Worm (Caenorhabditis elegans) whole organism, young adult: ENCODE measurements around the gene col-17.
"Not testable (repeated sequence)": the region's sequence is repeated elsewhere in the genome, so short reads cannot be mapped to it uniquely, and the experiment has no call there.

Experiments
- B0261.1 ChIP-seq: sonication (generic microtip); optimal IDR thresholded peaks from 2 replicates; lab custom pipeline; 2016; ENCODE audit warnings: mild to moderate bottlenecking, missing genetic modification characterization, moderate library complexity, missing compliant biosample characterization
- B0336.3 ChIP-seq: fragments of 200-800 bp; sonication (Bioruptor generic); IDR thresholded peaks from 2 replicates; pipeline ENCODE4 v1.3.6; 2022; ENCODE audit warnings: missing genetic modification characterization, missing compliant biosample characterization
- F23B12.7 ChIP-seq: sonication (generic microtip); optimal IDR thresholded peaks from 2 replicates; lab custom pipeline; 2017; ENCODE audit warnings: missing genetic modification characterization, mild to moderate bottlenecking, missing compliant biosample characterization, antibody characterized with exemption, moderate library complexity; ENCODE audit not compliant: insufficient read depth
- F52B5.7 ChIP-seq: sonication (generic microtip); optimal IDR thresholded peaks from 2 replicates; lab custom pipeline; 2016; ENCODE audit warnings: mild to moderate bottlenecking, missing genetic modification characterization, missing compliant biosample characterization
- F57A8.1 ChIP-seq: fragments of 200-800 bp; sonication (Bioruptor generic); optimal IDR thresholded peaks from 2 replicates; lab custom pipeline; 2018; ENCODE audit warnings: mild to moderate bottlenecking, missing genetic modification characterization, moderate library complexity, missing compliant biosample characterization
- Y67H2A.10 ChIP-seq: fragments of 200-800 bp; sonication (Bioruptor generic); conservative IDR thresholded peaks from 2 replicates; pipeline ENCODE4 v1.3.6; 2022; ENCODE audit warnings: missing genetic modification reagents, missing genetic modification characterization, missing compliant biosample characterization
- ZK185.1 ChIP-seq: sonication (generic microtip); optimal IDR thresholded peaks from 2 replicates; lab custom pipeline; 2016; ENCODE audit warnings: mild to moderate bottlenecking, missing genetic modification characterization, missing compliant biosample characterization; ENCODE audit not compliant: poor library complexity, severe bottlenecking
- akir-1 ChIP-seq: fragments of 200-800 bp; sonication (Bioruptor generic); optimal IDR thresholded peaks from 2 replicates; lab custom pipeline; 2018; ENCODE audit warnings: mild to moderate bottlenecking, missing genetic modification characterization, moderate library complexity, missing compliant biosample characterization
- ama-1 ChIP-seq, 3 experiments: fragments of 150-350 bp in 1 of 3; sonication (generic microtip) in 2 of 3; optimal IDR thresholded peaks; 2 replicates each; lab custom pipeline; 2014 to 2018; ENCODE audit warnings: missing biosample characterization in 2 of 3, missing genetic modification characterization in 2 of 3, missing genetic modification reagents in 2 of 3
- aptf-3 ChIP-seq: fragments of 200-800 bp; sonication (Bioruptor generic); IDR thresholded peaks from 2 replicates; pipeline ENCODE4 v1.3.6; 2022; ENCODE audit warnings: missing genetic modification characterization, missing compliant biosample characterization
- atf-7 ChIP-seq: sonication (generic microtip); optimal IDR thresholded peaks from 2 replicates; lab custom pipeline; 2017; ENCODE audit warnings: mild to moderate bottlenecking, missing genetic modification characterization, missing compliant biosample characterization
- athp-1 ChIP-seq: sonication (generic microtip); optimal IDR thresholded peaks from 2 replicates; lab custom pipeline; 2017; ENCODE audit warnings: mild to moderate bottlenecking, missing genetic modification characterization, missing compliant biosample characterization
- attf-5 ChIP-seq: fragments of 200-800 bp; sonication (Bioruptor generic); optimal IDR thresholded peaks from 2 replicates; lab custom pipeline; 2018; ENCODE audit warnings: mild to moderate bottlenecking, missing genetic modification characterization, missing compliant biosample characterization
- cebp-1 ChIP-seq, 2 experiments: fragments of 200-800 bp in 1 of 2; sonication (Bioruptor generic) in 1 of 2; sonication (generic microtip) in 1 of 2; IDR thresholded peaks in 1 of 2; optimal IDR thresholded peaks in 1 of 2; 2 replicates each; pipeline versions ENCODE4 v1.3.6 to Lab custom; 2017 to 2022; ENCODE audit warnings: missing compliant biosample characterization in 2 of 2, missing genetic modification characterization in 2 of 2, mild to moderate bottlenecking in 1 of 2, missing genetic modification reagents in 1 of 2, moderate library complexity in 1 of 2
- ceh-100 ChIP-seq: fragments of 200-800 bp; sonication (Bioruptor generic); IDR thresholded peaks from 2 replicates; pipeline ENCODE4 v1.3.6; 2022; ENCODE audit warnings: missing genetic modification reagents, missing genetic modification characterization, missing compliant biosample characterization
- ceh-40 ChIP-seq: fragments of 200-800 bp; sonication (Bioruptor generic); IDR thresholded peaks from 2 replicates; pipeline ENCODE4 v1.3.6; 2022; ENCODE audit warnings: missing genetic modification characterization, missing compliant biosample characterization
- die-1 ChIP-seq: sonication (generic microtip); optimal IDR thresholded peaks from 2 replicates; lab custom pipeline; 2016; ENCODE audit warnings: missing genotype, mild to moderate bottlenecking, missing genetic modification characterization, missing compliant biosample characterization
- dox-1 ChIP-seq: fragments of 200-800 bp; sonication (Bioruptor generic); IDR thresholded peaks from 2 replicates; pipeline ENCODE4 v1.3.6; 2022; ENCODE audit warnings: missing genetic modification reagents, missing genetic modification characterization, missing compliant biosample characterization
- dpl-1 ChIP-seq: fragments of 150-350 bp; optimal IDR thresholded peaks from 2 replicates; lab custom pipeline; 2014; ENCODE audit warnings: missing biosample characterization, missing genetic modification reagents, missing genetic modification characterization
- efl-1 ChIP-seq: fragments of 150-350 bp; optimal IDR thresholded peaks from 2 replicates; lab custom pipeline; 2014; ENCODE audit warnings: missing biosample characterization, missing genetic modification reagents, missing genetic modification characterization
- egl-18 ChIP-seq: fragments of 200-800 bp; sonication (Bioruptor generic); IDR thresholded peaks from 2 replicates; pipeline ENCODE4 v1.3.6; 2022; ENCODE audit warnings: missing genetic modification reagents, missing genetic modification characterization, missing compliant biosample characterization
- ekl-4 ChIP-seq: fragments of 200-800 bp; sonication (Bioruptor generic); IDR thresholded peaks from 2 replicates; pipeline ENCODE4 v1.3.6; 2022; ENCODE audit warnings: missing genetic modification reagents, missing genetic modification characterization, missing compliant biosample characterization
- hlh-12 ChIP-seq: sonication (generic microtip); optimal IDR thresholded peaks from 2 replicates; lab custom pipeline; 2016; ENCODE audit warnings: missing genetic modification characterization, missing compliant biosample characterization
- hmg-20 ChIP-seq: fragments of 200-800 bp; sonication (Bioruptor generic); IDR thresholded peaks from 2 replicates; pipeline ENCODE4 v1.3.6; 2022; ENCODE audit warnings: missing genetic modification reagents, missing genetic modification characterization, missing compliant biosample characterization
- hsf-1 ChIP-seq: fragments of 200-800 bp; sonication (Bioruptor generic); IDR thresholded peaks from 2 replicates; pipeline ENCODE4 v1.3.6; 2022; ENCODE audit warnings: missing genetic modification reagents, missing genetic modification characterization, missing compliant biosample characterization
- lag-1 ChIP-seq: fragments of 200-800 bp; sonication (Bioruptor generic); IDR thresholded peaks from 2 replicates; pipeline ENCODE4 v1.3.6; 2022; ENCODE audit warnings: missing genetic modification reagents, missing genetic modification characterization, missing compliant biosample characterization
- let-526 ChIP-seq: fragments of 200-800 bp; sonication (Bioruptor generic); IDR thresholded peaks from 2 replicates; pipeline ENCODE4 v1.3.6; 2022; ENCODE audit warnings: missing genetic modification reagents, missing genetic modification characterization, missing compliant biosample characterization
- lin-26 ChIP-seq: fragments of 200-800 bp; sonication (Bioruptor generic); IDR thresholded peaks from 2 replicates; pipeline ENCODE4 v1.3.6; 2022; ENCODE audit warnings: missing genetic modification reagents, missing genetic modification characterization, missing compliant biosample characterization
- lsl-1 ChIP-seq: fragments of 200-800 bp; sonication (Bioruptor generic); optimal IDR thresholded peaks from 2 replicates; lab custom pipeline; 2018; ENCODE audit warnings: mild to moderate bottlenecking, missing genetic modification characterization, moderate library complexity, missing compliant biosample characterization
- madf-8 ChIP-seq: fragments of 200-800 bp; sonication (Bioruptor generic); conservative IDR thresholded peaks from 2 replicates; pipeline ENCODE4 v1.3.6; 2022; ENCODE audit warnings: missing genetic modification reagents, missing genetic modification characterization, missing compliant biosample characterization
- mes-4 ChIP-seq: sonication (generic microtip); optimal IDR thresholded peaks from 2 replicates; lab custom pipeline; 2016; ENCODE audit warnings: missing genotype, missing genetic modification characterization, missing compliant biosample characterization
- nfyb-1 ChIP-seq: fragments of 200-800 bp; sonication (Bioruptor generic); IDR thresholded peaks from 2 replicates; pipeline ENCODE4 v1.3.6; 2022; ENCODE audit warnings: missing genetic modification reagents, missing genetic modification characterization, missing compliant biosample characterization
- nhr-120 ChIP-seq: fragments of 200-800 bp; sonication (Bioruptor generic); IDR thresholded peaks from 2 replicates; pipeline ENCODE4 v1.3.6; 2022; ENCODE audit warnings: missing genetic modification characterization, missing compliant biosample characterization
- nhr-27 ChIP-seq: fragments of 200-800 bp; sonication (Bioruptor generic); optimal IDR thresholded peaks from 2 replicates; lab custom pipeline; 2018; ENCODE audit warnings: mild to moderate bottlenecking, missing genetic modification characterization, moderate library complexity, missing compliant biosample characterization
- nhr-90 ChIP-seq: sonication (generic microtip); optimal IDR thresholded peaks from 2 replicates; lab custom pipeline; 2016; ENCODE audit warnings: missing genotype, mild to moderate bottlenecking, missing genetic modification characterization, missing compliant biosample characterization
- repo-1 ChIP-seq: sonication (generic microtip); optimal IDR thresholded peaks from 2 replicates; lab custom pipeline; 2017; ENCODE audit warnings: mild to moderate bottlenecking, missing genetic modification characterization, missing compliant biosample characterization
- sea-2 ChIP-seq: fragments of 200-800 bp; sonication (Bioruptor generic); IDR thresholded peaks from 2 replicates; pipeline ENCODE4 v1.3.6; 2022; ENCODE audit warnings: missing genetic modification characterization, missing compliant biosample characterization
- snpc-1.1 ChIP-seq: sonication (generic microtip); optimal IDR thresholded peaks from 2 replicates; lab custom pipeline; 2017; ENCODE audit warnings: missing genetic modification characterization, mild to moderate bottlenecking, missing compliant biosample characterization, antibody characterized with exemption, moderate library complexity, missing genotype, missing genetic modification reagents; ENCODE audit not compliant: insufficient read depth
- snpc-4 ChIP-seq, 5 experiments: fragments of 150-350 bp in 1 of 5; sonication (generic microtip) in 4 of 5; optimal IDR thresholded peaks; 2 replicates each; lab custom pipeline; 2014 to 2018; ENCODE audit warnings: missing genetic modification characterization in 5 of 5, missing biosample characterization in 3 of 5, antibody characterized with exemption in 2 of 5, mild to moderate bottlenecking in 2 of 5, missing compliant biosample characterization in 2 of 5, missing genotype in 2 of 5, moderate library complexity in 2 of 5, missing genetic modification reagents in 1 of 5
- unc-62 ChIP-seq: fragments of 150-350 bp; optimal IDR thresholded peaks from 2 replicates; lab custom pipeline; 2014; ENCODE audit warnings: missing biosample characterization, missing genetic modification reagents, missing genetic modification characterization
- zim-3 ChIP-seq: sonication (generic microtip); optimal IDR thresholded peaks from 2 replicates; lab custom pipeline; 2017; ENCODE audit warnings: mild to moderate bottlenecking, missing genetic modification characterization, moderate library complexity, missing compliant biosample characterization
- ztf-3 ChIP-seq: fragments of 200-800 bp; sonication (Bioruptor generic); optimal IDR thresholded peaks from 2 replicates; lab custom pipeline; 2018; ENCODE audit warnings: mild to moderate bottlenecking, missing genetic modification characterization, missing compliant biosample characterization
- ztf-6 ChIP-seq: fragments of 200-800 bp; sonication (Bioruptor generic); IDR thresholded peaks from 2 replicates; pipeline ENCODE4 v1.3.6; 2022; ENCODE audit warnings: missing genetic modification reagents, missing genetic modification characterization, missing compliant biosample characterization

The col-17 gene

ce11 chrII:4904277-4904676 is 36.9 kb upstream of the col-17 start (continued):
- peak; percentile 77 for TF ChIP-seq lsl-1
- TF ChIP-seq akir-1 (GFP tag; lab: Kevin White, UChicago): no peak
- no peak for TF ChIP-seq lin-26 (GFP tag; lab: Robert Waterston, UW)
- peak; percentile 73 for TF ChIP-seq dox-1 (GFP tag; lab: Robert Waterston, UW)
- peak; percentile 31 for TF ChIP-seq dpl-1 (GFP tag; lab: Kevin White, UChicago)
- TF ChIP-seq ztf-6: no peak
- no peak for TF ChIP-seq sea-2 (GFP tag; lab: Robert Waterston, UW)
- no peak for TF ChIP-seq ama-1 (optimal IDR thresholded peaks at IDR 0.05; lab: Kevin White, UChicago)
- TF ChIP-seq ama-1 (GFP tag; optimal IDR thresholded peaks at IDR 0.05; lab: Kevin White, UChicago): no peak
- no peak for TF ChIP-seq egl-18 (GFP tag; lab: Robert Waterston, UW)
- TF ChIP-seq F57A8.1 (GFP tag; lab: Kevin White, UChicago): no peak
- peak; percentile 52 for TF ChIP-seq snpc-1.1 (tag; lab: Kevin White, UChicago)
- TF ChIP-seq aptf-3 (GFP tag; lab: Robert Waterston, UW): no peak
- no peak for TF ChIP-seq lag-1
- no peak for TF ChIP-seq ceh-100 (GFP tag; lab: Robert Waterston, UW)
- TF ChIP-seq zim-3 (tag; lab: Kevin White, UChicago): no peak

- TF ChIP-seq ZK185.1 (tag; lab: Kevin White, UChicago); nfyb-1 (GFP tag; lab: Robert Waterston, UW); nhr-27: not testable (repeated sequence)
Observed at ce11 chrII:4903696-4904095, 36.3 kb upstream of the col-17 start, which contains the start of gene sgt-1. TSS of gene sgt-1 (minus strand) at chrII:4903796.

- TF ChIP-seq attf-5: peak; percentile 31
- peak; percentile 55 for TF ChIP-seq F23B12.7 (tag; lab: Kevin White, UChicago)
- no peak for TF ChIP-seq mes-4 (tag; lab: Kevin White, UChicago)
- no peak for TF ChIP-seq hmg-20 (GFP tag; lab: Robert Waterston, UW)
- no peak for TF ChIP-seq F52B5.7 (tag; lab: Kevin White, UChicago)
- TF ChIP-seq lin-26 (GFP tag; lab: Robert Waterston, UW): no peak
- peak; percentile 41; the same call in 1 of the 2 replicates for TF ChIP-seq B0336.3 (GFP tag; lab: Robert Waterston, UW)
- peak; percentile 56 for TF ChIP-seq repo-1 (tag; lab: Kevin White, UChicago)
- TF ChIP-seq nhr-120: no peak
- peak; percentile 66 for TF ChIP-seq hsf-1
- TF ChIP-seq F57A8.1 (GFP tag; lab: Kevin White, UChicago): no peak
- peak; percentile 25 for TF ChIP-seq lsl-1
- TF ChIP-seq akir-1 (GFP tag; lab: Kevin White, UChicago): no peak
- TF ChIP-seq atf-7 (tag; lab: Kevin White, UChicago): peak; percentile 46
- TF ChIP-seq hlh-12 (tag; lab: Kevin White, UChicago): no peak
- no peak for TF ChIP-seq madf-8 (GFP tag; lab: Robert Waterston, UW)
- TF ChIP-seq B0261.1 (tag; lab: Kevin White, UChicago): no peak
- TF ChIP-seq nhr-90 (tag; lab: Kevin White, UChicago): peak; percentile 10
- no peak for TF ChIP-seq ztf-3 (GFP tag; lab: Kevin White, UChicago)
- TF ChIP-seq efl-1 (GFP tag; lab: Kevin White, UChicago): peak; percentile 39
- TF ChIP-seq cebp-1 (GFP tag; IDR thresholded peaks at IDR 0.05; lab: Robert Waterston, UW): no peak
- TF ChIP-seq cebp-1 (tag; optimal IDR thresholded peaks at IDR 0.05; lab: Kevin White, UChicago): peak; percentile 57
- TF ChIP-seq let-526 (GFP tag; lab: Robert Waterston, UW): no peak
- no peak for TF ChIP-seq dpl-1 (GFP tag; lab: Kevin White, UChicago)
- TF ChIP-seq ceh-40 (GFP tag; lab: Robert Waterston, UW): no peak
- TF ChIP-seq snpc-4 (GFP tag; optimal IDR thresholded peaks at IDR 0.05; lab: Kevin White, UChicago): no peak
- peak in 2 of 4 experiments; percentile 23 to 50 for TF ChIP-seq snpc-4 (tag; optimal IDR thresholded peaks at IDR 0.05; lab: Kevin White, UChicago)
- TF ChIP-seq athp-1 (tag; lab: Kevin White, UChicago): no peak
- TF ChIP-seq ekl-4 (GFP tag; lab: Robert Waterston, UW): peak; percentile 50
- no peak for TF ChIP-seq die-1
- TF ChIP-seq Y67H2A.10: no peak
- TF ChIP-seq ztf-6: no peak
- TF ChIP-seq unc-62 (GFP tag; lab: Kevin White, UChicago): no peak
Observed at ce11 chrII:4902035-4902434, 34.7 kb upstream of the col-17 start, which contains the start of gene R05F9.9. TSS of gene R05F9.9 (minus strand) at chrII:4902100.
